Worm (Caenorhabditis elegans): ENCODE results near the gene phf-10.

The phf-10 gene

DNA sequence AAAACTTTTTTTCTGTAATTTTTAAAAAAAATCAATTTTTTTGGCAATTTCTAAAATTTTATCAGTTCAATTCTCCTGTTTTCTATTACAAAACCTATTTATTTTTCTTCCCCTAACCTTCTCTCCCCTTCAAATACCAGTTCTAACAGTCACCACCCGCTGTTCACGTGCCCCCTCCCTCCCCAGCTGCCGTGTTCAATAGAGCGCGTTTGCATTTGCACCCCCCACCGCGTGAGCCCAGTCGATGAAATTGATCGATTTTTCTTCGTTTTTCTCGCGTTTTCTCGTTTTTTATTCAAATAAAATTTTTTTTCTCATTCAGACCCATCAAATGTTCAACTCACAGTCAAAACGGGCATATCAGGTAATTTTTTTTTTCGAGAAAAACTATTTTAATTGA, 37.7 kb upstream of the phf-10 start, which contains the start of gene atg-9 (continued):
- TF ChIP-seq ceh-28 (tag; optimal IDR thresholded peaks at IDR 0.05) (no peak), hif-1 (tag; optimal IDR thresholded peaks at IDR 0.05) (peak in 1 of 2 experiments; percentile 59), nhr-48 (tag; optimal IDR thresholded peaks at IDR 0.05) (no peak), nhr-111 (GFP tag; optimal IDR thresholded peaks at IDR 0.05) (no peak), hlh-30 (tag; optimal IDR thresholded peaks at IDR 0.05; ENCODE audit: insufficient read depth) (peak; percentile 99), daf-8 (GFP tag; IDR thresholded peaks at IDR 0.05) (no peak), arid-1 (GFP tag; conservative IDR thresholded peaks at IDR 0.05) (peak; percentile 46; the same call in 1 of the 2 replicates), mxl-2 (GFP tag; conservative IDR thresholded peaks at IDR 0.05) (peak; percentile 58; the same call in 1 of the 2 replicates), madf-9 (GFP tag; conservative IDR thresholded peaks at IDR 0.05) (peak; percentile 45; the same call in 1 of the 2 replicates), hmg-1.1 (GFP tag; IDR thresholded peaks at IDR 0.05) (peak; percentile 77), ama-1 (optimal IDR thresholded peaks at IDR 0.05) (peak; percentile 51), duxl-1 (tag; optimal IDR thresholded peaks at IDR 0.05; ENCODE audit: poor library complexity) (no peak), daf-16 (GFP tag; optimal IDR thresholded peaks at IDR 0.05) (no peak), daf-16 (tag; optimal IDR thresholded peaks at IDR 0.05) (peak; percentile 71), php-3 (GFP tag; IDR thresholded peaks at IDR 0.05) (0 out of 2 replicates have a peak, but pooled peaks have one; percentile 23), lim-7 (GFP tag; IDR thresholded peaks at IDR 0.05) (peak; percentile 55; the same call in 1 of the 2 replicates), hlh-11 (tag; optimal IDR thresholded peaks at IDR 0.05) (peak; percentile 93), jun-1 (tag; optimal IDR thresholded peaks at IDR 0.05) (no peak), lin-38 (GFP tag; IDR thresholded peaks at IDR 0.05) (peak; percentile 97), aha-1 (tag) (peak; percentile 99), ceh-32 (tag; optimal IDR thresholded peaks at IDR 0.05; ENCODE audit: poor library complexity) (no peak), saeg-2 (GFP tag; IDR thresholded peaks at IDR 0.05) (no peak), nhr-6 (tag; optimal IDR thresholded peaks at IDR 0.05) (peak; percentile 59), set-16 (GFP tag; IDR thresholded peaks at IDR 0.05) (peak; percentile 27; the same call in 1 of the 2 replicates), madf-5 (GFP tag; IDR thresholded peaks at IDR 0.05) (no peak), ceh-20 (GFP tag; IDR thresholded peaks at IDR 0.05) (no peak), F26F4.8 (GFP tag; conservative IDR thresholded peaks at IDR 0.05) (no peak), egl-43 (GFP tag; IDR thresholded peaks at IDR 0.05) (no peak), mxl-3 (GFP tag; optimal IDR thresholded peaks at IDR 0.05) (peak; percentile 83), ceh-82 (tag; optimal IDR thresholded peaks at IDR 0.05) (no peak), spr-1 (tag; optimal IDR thresholded peaks at IDR 0.05) (no peak), zfp-2 (tag; optimal IDR thresholded peaks at IDR 0.05) (no peak), lin-29 (GFP tag; IDR thresholded peaks at IDR 0.05) (no peak), ceh-44 (GFP tag; IDR thresholded peaks at IDR 0.05) (no peak), tra-1 (GFP tag; IDR thresholded peaks at IDR 0.05) (no peak), nhr-237 (tag; optimal IDR thresholded peaks at IDR 0.05) (no peak), F37D6.2 (tag; optimal IDR thresholded peaks at IDR 0.05) (no peak), dpl-1 (GFP tag; optimal IDR thresholded peaks at IDR 0.05) (peak; percentile 64), pha-4 (GFP tag; IDR thresholded peaks at IDR 0.05) (peak; percentile 63; the same call in 1 of the 2 replicates), pha-4 (tag; optimal IDR thresholded peaks at IDR 0.05) (no peak), cey-2 (tag; optimal IDR thresholded peaks at IDR 0.05; ENCODE audit: borderline replicate concordance, insufficient read depth) (no peak), mdt-29 (GFP tag; IDR thresholded peaks at IDR 0.05) (no peak), daf-12 (tag; optimal IDR thresholded peaks at IDR 0.05) (no peak), mdl-1 (tag; optimal IDR thresholded peaks at IDR 0.05) (peak; percentile 71 to 96), zip-2 (tag; optimal IDR thresholded peaks at IDR 0.05) (no peak), Y48G9A.11 (GFP tag; IDR thresholded peaks at IDR 0.05) (no peak), nhr-10 (tag; optimal IDR thresholded peaks at IDR 0.05) (no peak), unc-39 (tag; optimal IDR thresholded peaks at IDR 0.05) (no peak), zfp-3 (GFP tag; conservative IDR thresholded peaks at IDR 0.05) (0 out of 2 replicates have a peak, but pooled peaks have one; percentile 59), dve-1 (tag; optimal IDR thresholded peaks at IDR 0.05; ENCODE audit: insufficient read depth) (peak; percentile 85), ceh-62 (tag; optimal IDR thresholded peaks at IDR 0.05) (no peak)

Data from whole organism, L4 larva.